Worm (Caenorhabditis elegans) whole organism, L2 larva: ENCODE measurements around the gene sre-5.

Source experiments
- R02D3.7 ChIP-seq: fragments of 150-350 bp; optimal IDR thresholded peaks from 2 replicates; lab custom pipeline; 2014; ENCODE audit warnings: missing biosample characterization, missing genetic modification characterization
- ZK546.5 ChIP-seq: sonication (generic microtip); optimal IDR thresholded peaks from 2 replicates; lab custom pipeline; 2017; ENCODE audit warnings: missing biosample characterization, missing genetic modification characterization
- aly-2 ChIP-seq: fragments of 150-350 bp; optimal IDR thresholded peaks from 2 replicates; lab custom pipeline; 2014; ENCODE audit warnings: missing biosample characterization, missing genetic modification characterization
- crh-2 ChIP-seq: sonication (generic microtip); optimal IDR thresholded peaks from 2 replicates; lab custom pipeline; 2017; ENCODE audit warnings: missing biosample characterization, missing genetic modification characterization
- lsy-2 ChIP-seq, 2 experiments: fragments of 150-350 bp in 1 of 2; sonication (generic microtip) in 1 of 2; optimal IDR thresholded peaks; 2 replicates each; lab custom pipeline; 2014 to 2017; ENCODE audit warnings: missing biosample characterization in 2 of 2, missing genetic modification characterization in 2 of 2
- mab-5 ChIP-seq: fragments of 150-350 bp; optimal IDR thresholded peaks from 2 replicates; lab custom pipeline; 2014; ENCODE audit warnings: missing biosample characterization, missing genetic modification characterization
- nhr-12 ChIP-seq: fragments of 150-350 bp; optimal IDR thresholded peaks from 2 replicates; lab custom pipeline; 2014; ENCODE audit warnings: missing biosample characterization, missing genetic modification characterization
- nhr-237 ChIP-seq: fragments of 150-350 bp; optimal IDR thresholded peaks from 2 replicates; lab custom pipeline; 2014; ENCODE audit warnings: missing biosample characterization, missing genetic modification characterization
- nhr-25 ChIP-seq: fragments of 150-350 bp; sonication (generic microtip); optimal IDR thresholded peaks from 3 replicates; lab custom pipeline; 2014; ENCODE audit warnings: missing biosample characterization, missing genetic modification characterization
- peb-1 ChIP-seq: fragments of 150-350 bp; optimal IDR thresholded peaks from 2 replicates; lab custom pipeline; 2014; ENCODE audit warnings: missing biosample characterization, missing genetic modification characterization
- ztf-1 ChIP-seq: fragments of 200-800 bp; sonication (Bioruptor generic); conservative IDR thresholded peaks from 2 replicates; pipeline ENCODE4 v1.3.6; 2022; ENCODE audit warnings: missing genetic modification characterization, missing compliant biosample characterization

ce11 chrIV:3604104-3604503 is 39.1 kb downstream of the sre-5 start:
- TF ChIP-seq ztf-1 (GFP tag; lab: Robert Waterston, UW) (no peak), nhr-237 (tag; lab: Kevin White, UChicago) (no peak), lsy-2 (tag; optimal IDR thresholded peaks at IDR 0.05; lab: Kevin White, UChicago) (no peak), mab-5 (tag; lab: Kevin White, UChicago) (no peak), nhr-25 (tag; lab: Kevin White, UChicago) (no peak), R02D3.7 (tag; lab: Kevin White, UChicago) (no peak), ZK546.5 (no peak), peb-1 (no peak), aly-2 (tag; lab: Kevin White, UChicago) (no peak), crh-2 (no peak), nhr-12 (tag; lab: Kevin White, UChicago) (no peak)
